Fruit fly (Drosophila melanogaster): ENCODE data around the gene CG6763.

CG6763 gene

dm6 chr3R:23293066-23293777, 9.4 kb downstream of the CG6763 start (continued):
- TF ChIP-seq ERR (GFP tag; optimal IDR thresholded peaks at IDR 0.05) (no peak), CG12155 (GFP tag; optimal IDR thresholded peaks at IDR 0.05) (peak; percentile 15), CG2875 (GFP tag; optimal IDR thresholded peaks at IDR 0.05) (peak; percentile 45), ftz-f1 (GFP tag; optimal IDR thresholded peaks at IDR 0.05) (peak; percentile 15), ssp (GFP tag; IDR thresholded peaks at IDR 0.05) (peak; percentile 38), CG10209 (GFP tag; optimal IDR thresholded peaks at IDR 0.05) (peak; percentile 40), CG2889 (GFP tag; IDR thresholded peaks at IDR 0.05) (no peak), CG8388 (GFP tag; optimal IDR thresholded peaks at IDR 0.05) (peak; percentile 72), CkIIα-i1 (GFP tag; IDR thresholded peaks at IDR 0.05) (no peak), Doc3 (GFP tag; IDR thresholded peaks at IDR 0.05; ENCODE audit: partially characterized antibody) (no peak), CG34376 (GFP tag; optimal IDR thresholded peaks at IDR 0.05) (peak; percentile 26), Max (GFP tag; optimal IDR thresholded peaks at IDR 0.05) (peak; percentile 41), chinmo (GFP tag; IDR thresholded peaks at IDR 0.05; ENCODE audit: partially characterized antibody) (peak; percentile 87; the same call in 2 of the 4 replicates), chif (GFP tag; optimal IDR thresholded peaks at IDR 0.05) (peak in 1 of 2 experiments; percentile 8), br (optimal IDR thresholded peaks at IDR 0.05) (no peak), HHEX (GFP tag; optimal IDR thresholded peaks at IDR 0.05) (peak; percentile 23), CG7839 (tag; optimal IDR thresholded peaks at IDR 0.05) (peak; percentile 52), ewg (GFP tag; optimal IDR thresholded peaks at IDR 0.05) (peak; percentile 9), peb (GFP tag; IDR thresholded peaks at IDR 0.05) (0 out of 2 replicates have a peak, but pooled peaks have one; percentile 17), CG12942 (GFP tag; optimal IDR thresholded peaks at IDR 0.05) (peak; percentile 32), HmgZ (tag; optimal IDR thresholded peaks at IDR 0.05) (peak; percentile 23), H15 (GFP tag; IDR thresholded peaks at IDR 0.05) (peak; percentile 56; the same call in 2 of the 3 replicates), gsb-n (tag; optimal IDR thresholded peaks at IDR 0.05) (peak; percentile 42), Deaf1 (tag; optimal IDR thresholded peaks at IDR 0.05) (peak; percentile 95), CG1024 (GFP tag; IDR thresholded peaks at IDR 0.05) (peak; percentile 44; the same call in 1 of the 2 replicates), lola (GFP tag; optimal IDR thresholded peaks at IDR 0.05) (peak in 2 of 3 experiments; percentile 61 to 68), Six4 (GFP tag; optimal IDR thresholded peaks at IDR 0.05) (peak; percentile 55), Dip2 (GFP tag; IDR thresholded peaks at IDR 0.05) (no peak), ind (GFP tag; optimal IDR thresholded peaks at IDR 0.05) (peak; percentile 22), CG13287 (GFP tag; IDR thresholded peaks at IDR 0.05; ENCODE audit: partially characterized antibody) (peak; percentile 61; the same call in 1 of the 2 replicates), Chrac-16 (GFP tag; optimal IDR thresholded peaks at IDR 0.05) (peak; percentile 45), cg (GFP tag; optimal IDR thresholded peaks at IDR 0.05) (peak; percentile 98), CG15514 (GFP tag; optimal IDR thresholded peaks at IDR 0.05) (no peak), Xbp1 (GFP tag; optimal IDR thresholded peaks at IDR 0.05) (peak; percentile 61), scrt (GFP tag; optimal IDR thresholded peaks at IDR 0.05) (peak; percentile 55), odd (GFP tag; optimal IDR thresholded peaks at IDR 0.05) (no peak), sob (GFP tag; IDR thresholded peaks at IDR 0.05) (no peak), CG11696 (GFP tag; IDR thresholded peaks at IDR 0.05) (peak; percentile 46; the same call in 1 of the 2 replicates), kay (GFP tag; optimal IDR thresholded peaks at IDR 0.05) (no peak), CG2116 (GFP tag; optimal IDR thresholded peaks at IDR 0.05) (peak; percentile 19), CG4730 (GFP tag; IDR thresholded peaks at IDR 0.05) (peak; percentile 53; the same call in 1 of the 2 replicates), cato (GFP tag; optimal IDR thresholded peaks at IDR 0.05; ENCODE audit: borderline replicate concordance) (peak; percentile 19), nerfin-1 (tag; optimal IDR thresholded peaks at IDR 0.05) (peak; percentile 35), tgo (GFP tag; IDR thresholded peaks at IDR 0.05) (peak; percentile 70), unpg (GFP tag; optimal IDR thresholded peaks at IDR 0.05) (peak; percentile 65), H2.0 (GFP tag; IDR thresholded peaks at IDR 0.05) (peak; percentile 28; the same call in 1 of the 2 replicates), phol (tag; optimal IDR thresholded peaks at IDR 0.05) (peak; percentile 43), Scr (GFP tag; IDR thresholded peaks at IDR 0.05; ENCODE audit: partially characterized antibody) (no peak)

Measured in whole organism, embryonic.